Fruit fly (Drosophila melanogaster): Measurements from ENCODE around the gene Pus1.

The Pus1 gene

dm6 chr3R:20557415-20558105 is 34.9 kb downstream of the Pus1 start, which contains the start of the genes DPCoAC and CG5180 (continued):
- TF ChIP-seq ATbp (GFP tag; optimal IDR thresholded peaks at IDR 0.05) (no peak), CG10321 (GFP tag; IDR thresholded peaks at IDR 0.05) (peak; percentile 49; the same call in 1 of the 2 replicates), Dll (GFP tag; IDR thresholded peaks at IDR 0.05; ENCODE audit: partially characterized antibody) (no peak), Opbp (GFP tag; IDR thresholded peaks at IDR 0.05; ENCODE audit: partially characterized antibody) (peak; percentile 82), CG30020 (tag; optimal IDR thresholded peaks at IDR 0.05) (peak; percentile 32), CG14014 (GFP tag; IDR thresholded peaks at IDR 0.05) (peak; percentile 78), CG8388 (GFP tag; optimal IDR thresholded peaks at IDR 0.05) (peak; percentile 30), CG1647 (GFP tag; optimal IDR thresholded peaks at IDR 0.05) (peak; percentile 75), CG15269 (tag; optimal IDR thresholded peaks at IDR 0.05) (peak; percentile 59)

dm6 chr3R:20557114-20557414 is 35.4 kb downstream of the Pus1 start:
- TF ChIP-seq cg (GFP tag; optimal IDR thresholded peaks at IDR 0.05) (peak; percentile 80), Pdp1 (GFP tag; optimal IDR thresholded peaks at IDR 0.05) (peak in 1 of 2 experiments; percentile 90), CG15479 (GFP tag; optimal IDR thresholded peaks at IDR 0.05) (peak; percentile 28), crp (GFP tag; optimal IDR thresholded peaks at IDR 0.05) (peak; percentile 14 to 33), insv (GFP tag; optimal IDR thresholded peaks at IDR 0.05) (peak in 1 of 2 experiments; percentile 82), Ets65A (GFP tag) (no peak)

dm6 chr3R:20556281-20557113 is 36.0 kb downstream of the Pus1 start:
- peak; percentile 89 for TF ChIP-seq CG14441 (GFP tag; IDR thresholded peaks at IDR 0.05)
- TF ChIP-seq klu (GFP tag; IDR thresholded peaks at IDR 0.05): peak; percentile 76
- TF ChIP-seq CG34224 (GFP tag; IDR thresholded peaks at IDR 0.05; ENCODE audit: partially characterized antibody): no peak
- peak; percentile 4 for TF ChIP-seq CG12744 (GFP tag; optimal IDR thresholded peaks at IDR 0.05)
- peak; percentile 70 for TF ChIP-seq bcd (GFP tag; optimal IDR thresholded peaks at IDR 0.05)
- peak; percentile 70 for TF ChIP-seq ara (GFP tag; IDR thresholded peaks at IDR 0.05)
- no peak for TF ChIP-seq Fer2 (tag; optimal IDR thresholded peaks at IDR 0.05)
- no peak for TF ChIP-seq CrebB (tag; optimal IDR thresholded peaks at IDR 0.05)
- TF ChIP-seq Lim3 (GFP tag; IDR thresholded peaks at IDR 0.05): no peak
- TF ChIP-seq PHDP (tag; optimal IDR thresholded peaks at IDR 0.05): peak; percentile 40
- no peak for TF ChIP-seq CG10654 (GFP tag; optimal IDR thresholded peaks at IDR 0.05)
- peak; percentile 65 for TF ChIP-seq ftz-f1 (GFP tag; optimal IDR thresholded peaks at IDR 0.05)
- peak; percentile 52 for TF ChIP-seq CG18262 (tag; optimal IDR thresholded peaks at IDR 0.05)
- peak; percentile 5 for TF ChIP-seq Bteb2 (GFP tag; optimal IDR thresholded peaks at IDR 0.05)
- TF ChIP-seq CG7745 (tag; optimal IDR thresholded peaks at IDR 0.05): no peak
- peak; percentile 34 for TF ChIP-seq CG5245 (GFP tag; optimal IDR thresholded peaks at IDR 0.05)
- TF ChIP-seq row (GFP tag; IDR thresholded peaks at IDR 0.05): peak; percentile 87
- peak; percentile 66 for TF ChIP-seq Fer1 (GFP tag; optimal IDR thresholded peaks at IDR 0.05)
- no peak for TF ChIP-seq CG12104 (GFP tag; optimal IDR thresholded peaks at IDR 0.05)
- peak; percentile 82 for TF ChIP-seq Fer3 (tag; optimal IDR thresholded peaks at IDR 0.05)
- no peak for TF ChIP-seq Trl (optimal IDR thresholded peaks at IDR 0.05)
- TF ChIP-seq Trl (GFP tag; optimal IDR thresholded peaks at IDR 0.05): no peak
- peak; percentile 60 for TF ChIP-seq CG12659 (GFP tag; optimal IDR thresholded peaks at IDR 0.05)
- peak; percentile 31 for TF ChIP-seq Deaf1 (tag; optimal IDR thresholded peaks at IDR 0.05)
- peak; percentile 78 for TF ChIP-seq cwo (GFP tag; optimal IDR thresholded peaks at IDR 0.05)
- 0 out of 2 replicates have a peak, but pooled peaks have one; percentile 29 for TF ChIP-seq Poxn (GFP tag; IDR thresholded peaks at IDR 0.05)
- no peak for TF ChIP-seq CG14860 (GFP tag; IDR thresholded peaks at IDR 0.05; ENCODE audit: partially characterized antibody)
- TF ChIP-seq CG42726 (GFP tag; IDR thresholded peaks at IDR 0.05; ENCODE audit: partially characterized antibody): no peak
- no peak for TF ChIP-seq CG13894 (tag; optimal IDR thresholded peaks at IDR 0.05)
- TF ChIP-seq CG1602 (GFP tag; optimal IDR thresholded peaks at IDR 0.05): peak; percentile 55

All from whole organism, embryonic.